Worm (Caenorhabditis elegans) whole organism, late embryonic: ENCODE results near the gene tbcb-1.

Source experiments
- C08G9.2 ChIP-seq: sonication (generic microtip); optimal IDR thresholded peaks from 2 replicates; lab custom pipeline; 2016; ENCODE audit warnings: mild to moderate bottlenecking, missing genetic modification characterization, moderate library complexity, missing compliant biosample characterization
- C38D4.7 ChIP-seq: fragments of 200-800 bp; sonication (Bioruptor generic); optimal IDR thresholded peaks from 2 replicates; lab custom pipeline; 2018; ENCODE audit warnings: mild to moderate bottlenecking, missing genetic modification characterization, moderate library complexity, missing compliant biosample characterization
- F13H6.1 ChIP-seq: sonication (generic microtip); optimal IDR thresholded peaks from 2 replicates; lab custom pipeline; 2016; ENCODE audit warnings: missing genetic modification characterization, missing compliant biosample characterization
- Y22D7AL.16 ChIP-seq: sonication (generic microtip); optimal IDR thresholded peaks from 2 replicates; lab custom pipeline; 2016; ENCODE audit warnings: missing genetic modification characterization, missing compliant biosample characterization
- ahr-1 ChIP-seq: sonication (generic microtip); optimal IDR thresholded peaks from 2 replicates; lab custom pipeline; 2016; ENCODE audit warnings: missing genetic modification characterization, missing compliant biosample characterization
- ceh-14 ChIP-seq: sonication (generic microtip); optimal IDR thresholded peaks from 2 replicates; lab custom pipeline; 2016; ENCODE audit warnings: missing genotype, missing genetic modification characterization, missing compliant biosample characterization
- ceh-18 ChIP-seq: sonication (generic microtip); optimal IDR thresholded peaks from 2 replicates; lab custom pipeline; 2016; ENCODE audit warnings: missing genetic modification characterization, missing compliant biosample characterization
- ceh-19 ChIP-seq: fragments of 200-800 bp; sonication (Bioruptor generic); optimal IDR thresholded peaks from 2 replicates; lab custom pipeline; 2018; ENCODE audit warnings: mild to moderate bottlenecking, missing genetic modification characterization, missing compliant biosample characterization
- ceh-30 ChIP-seq: fragments of 150-350 bp; optimal IDR thresholded peaks from 2 replicates; lab custom pipeline; 2014; ENCODE audit warnings: missing biosample characterization, missing genetic modification characterization
- ceh-48 ChIP-seq: sonication (generic microtip); optimal IDR thresholded peaks from 2 replicates; lab custom pipeline; 2016; ENCODE audit warnings: missing genetic modification characterization, inconsistent platforms, missing compliant biosample characterization
- ceh-6 ChIP-seq: fragments of 200-800 bp; sonication (Bioruptor generic); optimal IDR thresholded peaks from 2 replicates; lab custom pipeline; 2018; ENCODE audit warnings: mild to moderate bottlenecking, missing genetic modification characterization, missing compliant biosample characterization
- ceh-9 ChIP-seq: sonication (generic microtip); optimal IDR thresholded peaks from 2 replicates; lab custom pipeline; 2016; ENCODE audit warnings: mild to moderate bottlenecking, missing genetic modification characterization, inconsistent platforms, missing compliant biosample characterization
- elt-2 ChIP-seq: sonication (generic microtip); optimal IDR thresholded peaks from 2 replicates; lab custom pipeline; 2016; ENCODE audit warnings: missing genetic modification reagents, missing genetic modification characterization, missing compliant biosample characterization
- elt-4 ChIP-seq: sonication (generic microtip); optimal IDR thresholded peaks from 2 replicates; lab custom pipeline; 2016; ENCODE audit warnings: missing genetic modification characterization, missing compliant biosample characterization
- ets-4 ChIP-seq: sonication (generic microtip); optimal IDR thresholded peaks from 2 replicates; lab custom pipeline; 2016; ENCODE audit warnings: missing genetic modification characterization, missing compliant biosample characterization
- fax-1 ChIP-seq: sonication (generic microtip); optimal IDR thresholded peaks from 2 replicates; lab custom pipeline; 2016; ENCODE audit warnings: missing genotype, missing genetic modification characterization, missing compliant biosample characterization
- fkh-10 ChIP-seq: fragments of 150-350 bp; optimal IDR thresholded peaks from 2 replicates; lab custom pipeline; 2014; ENCODE audit warnings: missing biosample characterization, missing genetic modification reagents, missing genetic modification characterization
- fkh-6 ChIP-seq: sonication (generic microtip); optimal IDR thresholded peaks from 2 replicates; lab custom pipeline; 2016; ENCODE audit warnings: missing genetic modification characterization, missing compliant biosample characterization
- hlh-15 ChIP-seq: sonication (generic microtip); optimal IDR thresholded peaks from 2 replicates; lab custom pipeline; 2016; ENCODE audit warnings: missing genetic modification characterization, missing compliant biosample characterization
- lim-6 ChIP-seq: sonication (generic microtip); optimal IDR thresholded peaks from 2 replicates; lab custom pipeline; 2016; ENCODE audit warnings: missing genetic modification characterization, missing compliant biosample characterization
- lin-11 ChIP-seq: fragments of 200-800 bp; sonication (Bioruptor generic); optimal IDR thresholded peaks from 2 replicates; lab custom pipeline; 2018; ENCODE audit warnings: mild to moderate bottlenecking, missing genetic modification characterization, missing compliant biosample characterization
- madf-2 ChIP-seq: sonication (generic microtip); optimal IDR thresholded peaks from 2 replicates; lab custom pipeline; 2017; ENCODE audit warnings: missing genetic modification characterization, missing compliant biosample characterization
- mec-3 ChIP-seq: sonication (generic microtip); optimal IDR thresholded peaks from 2 replicates; lab custom pipeline; 2016; ENCODE audit warnings: borderline replicate concordance, missing genetic modification characterization, missing compliant biosample characterization
- nfya-1 ChIP-seq: sonication (generic microtip); optimal IDR thresholded peaks from 2 replicates; lab custom pipeline; 2017; ENCODE audit warnings: missing genetic modification characterization, mild to moderate bottlenecking, missing compliant biosample characterization, antibody characterized with exemption, moderate library complexity
- nhr-11 ChIP-seq: fragments of 150-350 bp; optimal IDR thresholded peaks from 2 replicates; lab custom pipeline; 2014; ENCODE audit warnings: missing biosample characterization, missing genetic modification characterization
- nhr-232 ChIP-seq: sonication (generic microtip); optimal IDR thresholded peaks from 2 replicates; lab custom pipeline; 2016; ENCODE audit warnings: missing genetic modification characterization, missing compliant biosample characterization
- odd-2 ChIP-seq: sonication (generic microtip); optimal IDR thresholded peaks from 2 replicates; lab custom pipeline; 2017; ENCODE audit warnings: antibody characterized with exemption, mild to moderate bottlenecking, missing genetic modification characterization, missing compliant biosample characterization
- pax-1 ChIP-seq: fragments of 150-350 bp; optimal IDR thresholded peaks from 2 replicates; lab custom pipeline; 2014; ENCODE audit warnings: missing biosample characterization, missing genetic modification characterization
- pha-2 ChIP-seq: sonication (generic microtip); optimal IDR thresholded peaks from 2 replicates; lab custom pipeline; 2017; ENCODE audit warnings: mild to moderate bottlenecking, missing genetic modification characterization, missing compliant biosample characterization
- pha-4 ChIP-seq: fragments of 150-350 bp; optimal IDR thresholded peaks from 2 replicates; lab custom pipeline; 2018; ENCODE audit warnings: missing biosample characterization, missing genetic modification reagents, missing genetic modification characterization
- pqm-1 ChIP-seq: sonication (generic microtip); optimal IDR thresholded peaks from 2 replicates; lab custom pipeline; 2016; ENCODE audit warnings: missing genetic modification characterization, missing compliant biosample characterization
- pros-1 ChIP-seq: fragments of 150-350 bp; optimal IDR thresholded peaks from 2 replicates; lab custom pipeline; 2014; ENCODE audit warnings: missing biosample characterization, missing genetic modification reagents, missing genetic modification characterization
- ref-2 ChIP-seq: sonication (generic microtip); optimal IDR thresholded peaks from 2 replicates; lab custom pipeline; 2016; ENCODE audit warnings: missing genetic modification characterization, missing compliant biosample characterization
- sdc-2 ChIP-seq: sonication (generic microtip); optimal IDR thresholded peaks from 2 replicates; lab custom pipeline; 2016; ENCODE audit warnings: missing genotype, missing genetic modification characterization, missing compliant biosample characterization
- sox-4 ChIP-seq: sonication (generic microtip); optimal IDR thresholded peaks from 2 replicates; lab custom pipeline; 2017; ENCODE audit warnings: mild to moderate bottlenecking, missing genetic modification characterization, inconsistent platforms, missing compliant biosample characterization
- syd-9 ChIP-seq: sonication (generic microtip); optimal IDR thresholded peaks from 2 replicates; lab custom pipeline; 2016; ENCODE audit warnings: mild to moderate bottlenecking, missing genetic modification characterization, moderate library complexity, missing compliant biosample characterization
- unc-3 ChIP-seq, 2 experiments: fragments of 200-800 bp in 1 of 2; sonication (Bioruptor generic) in 1 of 2; sonication (generic microtip) in 1 of 2; conservative IDR thresholded peaks in 1 of 2; optimal IDR thresholded peaks in 1 of 2; 2 replicates each; pipeline versions ENCODE4 v1.3.6 to Lab custom; 2016 to 2022; ENCODE audit warnings: missing compliant biosample characterization in 2 of 2, missing genetic modification characterization in 2 of 2, missing genetic modification reagents in 1 of 2
- unc-42 ChIP-seq: sonication (generic microtip); optimal IDR thresholded peaks from 2 replicates; lab custom pipeline; 2016; ENCODE audit warnings: missing genotype, missing genetic modification characterization, missing compliant biosample characterization
- unc-55 ChIP-seq: sonication (generic microtip); optimal IDR thresholded peaks from 2 replicates; lab custom pipeline; 2017; ENCODE audit warnings: missing biosample characterization, missing genetic modification reagents, missing genetic modification characterization
- unc-86 ChIP-seq: sonication (generic microtip); optimal IDR thresholded peaks from 2 replicates; lab custom pipeline; 2016; ENCODE audit warnings: missing genetic modification characterization, missing compliant biosample characterization
- ztf-16 ChIP-seq: sonication (generic microtip); optimal IDR thresholded peaks from 2 replicates; lab custom pipeline; 2017; ENCODE audit warnings: missing genetic modification characterization, missing compliant biosample characterization

The tbcb-1 gene

ce11 chrV:13556746-13557145, 35.2 kb upstream of the tbcb-1 start, which contains the start of gene cav-2 (continued):
- TF ChIP-seq pax-1 (tag; lab: Kevin White, UChicago) = no peak
- TF ChIP-seq nhr-232 (tag; lab: Kevin White, UChicago) = no peak
- peak; percentile 83 for TF ChIP-seq ets-4 (tag; lab: Kevin White, UChicago)
- no peak for TF ChIP-seq hlh-15
- TF ChIP-seq odd-2 (tag; lab: Kevin White, UChicago) = no peak
- TF ChIP-seq elt-2 (tag; lab: Kevin White, UChicago) = peak; percentile 81
- TF ChIP-seq pha-4 (tag; lab: Kevin White, UChicago) = no peak
- peak; percentile 13 for TF ChIP-seq ceh-48
- TF ChIP-seq fax-1 (tag; lab: Kevin White, UChicago) = peak; percentile 41
- TF ChIP-seq elt-4 (tag; lab: Kevin White, UChicago) = no peak
- TF ChIP-seq ceh-19 = no peak
- TF ChIP-seq syd-9 = no peak
- no peak for TF ChIP-seq ceh-9 (tag; lab: Kevin White, UChicago)
- peak; percentile 41 for TF ChIP-seq fkh-6 (tag; lab: Kevin White, UChicago)
- no peak for TF ChIP-seq lin-11 (tag; lab: Kevin White, UChicago)
- peak; percentile 82 for TF ChIP-seq ref-2
- TF ChIP-seq lim-6 = no peak
- no peak for TF ChIP-seq nhr-11 (tag; lab: Kevin White, UChicago)
- no peak for TF ChIP-seq sox-4 (tag; lab: Kevin White, UChicago)
- TF ChIP-seq pros-1 = no peak

ce11 chrV:13559978-13560377, 31.9 kb upstream of the tbcb-1 start, which contains the start of gene C56A3.8:
Gene C56A3.8, plus strand, starts transcription at chrV:13560278.
- no peak for TF ChIP-seq ceh-14 (tag; lab: Kevin White, UChicago)
- TF ChIP-seq pha-2 = no peak
- TF ChIP-seq unc-86 (tag; lab: Kevin White, UChicago) = no peak
- TF ChIP-seq ceh-6 = no peak
- TF ChIP-seq fkh-6 (tag; lab: Kevin White, UChicago) = no peak
- no peak for TF ChIP-seq unc-42
- no peak for TF ChIP-seq lim-6
- no peak for TF ChIP-seq Y22D7AL.16 (tag; lab: Kevin White, UChicago)
- TF ChIP-seq madf-2 (tag; lab: Kevin White, UChicago) = no peak
- no peak for TF ChIP-seq mec-3 (tag; lab: Kevin White, UChicago)
- no peak for TF ChIP-seq ceh-18
- TF ChIP-seq ets-4 (tag; lab: Kevin White, UChicago) = no peak
- TF ChIP-seq ceh-30 (tag; lab: Kevin White, UChicago) = no peak
- TF ChIP-seq hlh-15 = no peak
- TF ChIP-seq ahr-1 (tag; lab: Kevin White, UChicago) = no peak
- TF ChIP-seq F13H6.1 (tag; lab: Kevin White, UChicago) = no peak
- no peak for TF ChIP-seq C38D4.7
- TF ChIP-seq pqm-1 (tag; lab: Kevin White, UChicago) = no peak
- TF ChIP-seq nfya-1 = no peak
- TF ChIP-seq sdc-2 (tag; lab: Kevin White, UChicago) = no peak
- TF ChIP-seq, all 69 proteins: peak for 0

ce11 chrV:13562748-13563147, 29.2 kb upstream of the tbcb-1 start:
- TF ChIP-seq ahr-1 (tag; lab: Kevin White, UChicago) (no peak), pqm-1 (tag; lab: Kevin White, UChicago) (no peak), ceh-30 (tag; lab: Kevin White, UChicago) (no peak), lim-6 (no peak), pax-1 (tag; lab: Kevin White, UChicago) (no peak), pros-1 (no peak), ztf-16 (tag; lab: Kevin White, UChicago) (no peak), pha-4 (tag; lab: Kevin White, UChicago) (no peak), ceh-6 (no peak), fkh-10 (GFP tag; lab: Kevin White, UChicago) (no peak), C08G9.2 (no peak), unc-55 (GFP tag; lab: Kevin White, UChicago) (no peak), odd-2 (tag; lab: Kevin White, UChicago) (no peak), nfya-1 (no peak), nhr-11 (tag; lab: Kevin White, UChicago) (no peak), unc-3 (GFP tag; conservative IDR thresholded peaks at IDR 0.05; lab: Robert Waterston, UW) (no peak), unc-3 (tag; optimal IDR thresholded peaks at IDR 0.05; lab: Kevin White, UChicago) (no peak), ceh-19 (no peak), madf-2 (tag; lab: Kevin White, UChicago) (no peak)
- TF ChIP-seq, all 69 proteins: peak for 0
